Worm (Caenorhabditis elegans): ENCODE data around the gene F07C6.2.

DNA sequence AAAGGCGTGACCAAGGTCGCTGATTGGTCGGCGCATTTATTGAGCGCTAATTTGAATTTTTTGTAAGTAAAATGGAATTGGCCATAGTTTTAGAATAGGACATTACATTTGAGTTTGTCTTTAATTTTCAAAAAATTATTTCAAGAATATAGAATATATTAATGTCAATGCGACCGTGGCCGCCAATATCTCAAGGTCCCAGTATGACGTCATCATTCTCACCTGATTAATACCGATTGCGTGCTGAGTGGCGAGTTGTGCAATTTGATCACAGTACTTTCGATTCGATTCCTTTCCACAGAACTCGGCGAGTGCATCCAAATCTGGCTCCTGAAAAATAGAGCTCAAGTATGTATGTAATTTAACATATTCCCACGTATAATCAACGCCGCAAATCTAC is 35.3 kb upstream of the F07C6.2 start:
- TF ChIP-seq nhr-237 (tag; optimal IDR thresholded peaks at IDR 0.05) (no peak), ztf-11 (tag; optimal IDR thresholded peaks at IDR 0.05) (no peak), pha-4 (tag; optimal IDR thresholded peaks at IDR 0.05) (no peak), drap-1 (GFP tag; optimal IDR thresholded peaks at IDR 0.05) (no peak), mab-5 (tag; optimal IDR thresholded peaks at IDR 0.05) (no peak)
